Fruit fly (Drosophila melanogaster) whole organism, prepupa: ENCODE data around the gene stwl.
A peak's percentile ranks its signal among the peaks of the same experiment; 100 is the strongest.

Experiments used
- Blimp-1 ChIP-seq: fragments of 200-800 bp; sonication (Bioruptor generic); optimal IDR thresholded peaks from 3 replicates; lab custom pipeline; 2017; ENCODE audit warnings: missing biosample characterization, missing genetic modification characterization, mild to moderate bottlenecking, moderate library complexity, missing genetic modification reagents
- CG10631 ChIP-seq: fragments of 200-800 bp; sonication (Bioruptor generic); optimal IDR thresholded peaks from 2 replicates; lab custom pipeline; 2016; ENCODE audit warnings: missing biosample characterization, missing genetic modification characterization
- CG11762 ChIP-seq: fragments of 200-800 bp; sonication (Bioruptor generic); optimal IDR thresholded peaks from 3 replicates; lab custom pipeline; 2016; ENCODE audit warnings: missing biosample characterization, missing genetic modification characterization; ENCODE audit not compliant: insufficient read depth
- CG15336 ChIP-seq: fragments of 200-800 bp; sonication (Bioruptor generic); IDR thresholded peaks from 2 replicates; pipeline ENCODE4 v1.3.6; 2022; ENCODE audit warnings: missing biosample characterization, missing genetic modification characterization
- CG1621 ChIP-seq: fragments of 200-800 bp; sonication (Bioruptor generic); optimal IDR thresholded peaks from 3 replicates; lab custom pipeline; 2018; ENCODE audit warnings: missing biosample characterization, mild to moderate bottlenecking, missing genetic modification characterization
- CG3032 ChIP-seq: fragments of 200-800 bp; optimal IDR thresholded peaks from 2 replicates; lab custom pipeline; 2019; ENCODE audit warnings: missing biosample characterization, mild to moderate bottlenecking, missing genetic modification characterization, moderate library complexity
- CG31627 ChIP-seq: fragments of 200-800 bp; sonication (Bioruptor generic); optimal IDR thresholded peaks from 3 replicates; lab custom pipeline; 2016; ENCODE audit warnings: missing biosample characterization, missing genetic modification characterization
- CG32006 ChIP-seq: fragments of 200-800 bp; sonication (Bioruptor generic); optimal IDR thresholded peaks from 3 replicates; lab custom pipeline; 2017; ENCODE audit warnings: missing biosample characterization, mild to moderate bottlenecking, missing genetic modification characterization
- CG34406 ChIP-seq: fragments of 200-800 bp; sonication (Bioruptor generic); optimal IDR thresholded peaks from 3 replicates; lab custom pipeline; 2016; ENCODE audit warnings: missing biosample characterization, missing genetic modification characterization
- CG3919 ChIP-seq: fragments of 200-800 bp; sonication (Bioruptor generic); optimal IDR thresholded peaks from 3 replicates; lab custom pipeline; 2016; ENCODE audit warnings: missing biosample characterization, missing genetic modification characterization
- CG4318 ChIP-seq: fragments of 200-800 bp; sonication (Bioruptor generic); optimal IDR thresholded peaks from 3 replicates; lab custom pipeline; 2017; ENCODE audit warnings: missing biosample characterization, mild to moderate bottlenecking, missing genetic modification characterization
- CG6163 ChIP-seq: fragments of 200-800 bp; sonication (Bioruptor generic); IDR thresholded peaks from 3 replicates; pipeline ENCODE4 v1.3.6; 2022; ENCODE audit warnings: missing biosample characterization, missing genetic modification characterization
- CG6808 ChIP-seq: fragments of 200-800 bp; sonication (Bioruptor generic); optimal IDR thresholded peaks from 3 replicates; lab custom pipeline; 2017; ENCODE audit warnings: missing biosample characterization, missing genetic modification characterization, mild to moderate bottlenecking, moderate library complexity, missing genetic modification reagents
- CG6854 ChIP-seq: fragments of 200-800 bp; sonication (Bioruptor generic); optimal IDR thresholded peaks from 2 replicates; lab custom pipeline; 2017; ENCODE audit warnings: missing biosample characterization, mild to moderate bottlenecking, missing genetic modification characterization
- CG7368 ChIP-seq: fragments of 200-800 bp; sonication (Bioruptor generic); optimal IDR thresholded peaks from 3 replicates; lab custom pipeline; 2016; ENCODE audit warnings: missing biosample characterization, missing genetic modification characterization
- CG8119 ChIP-seq: fragments of 200-800 bp; sonication (Bioruptor generic); IDR thresholded peaks from 3 replicates; pipeline ENCODE4 v1.3.6; 2022; ENCODE audit warnings: missing biosample characterization, missing genetic modification characterization
- CG8319 ChIP-seq: fragments of 200-800 bp; sonication (Bioruptor generic); optimal IDR thresholded peaks from 3 replicates; lab custom pipeline; 2016; ENCODE audit warnings: missing biosample characterization, missing genetic modification characterization
- CG8632 ChIP-seq: fragments of 200-800 bp; sonication (Bioruptor generic); optimal IDR thresholded peaks from 3 replicates; lab custom pipeline; 2016; ENCODE audit warnings: missing biosample characterization, missing genetic modification characterization
- Eip78C ChIP-seq: fragments of 200-800 bp; sonication (Bioruptor generic); peaks from one replicate; lab custom pipeline; 2016; ENCODE audit warnings: missing biosample characterization, missing genetic modification characterization
- Eip93F ChIP-seq: fragments of 200-800 bp; sonication (Bioruptor generic); optimal IDR thresholded peaks from 2 replicates; lab custom pipeline; 2016; ENCODE audit warnings: missing biosample characterization, mild to moderate bottlenecking, missing genetic modification characterization
- Ets21C ChIP-seq: fragments of 200-800 bp; sonication (Bioruptor generic); optimal IDR thresholded peaks from 3 replicates; lab custom pipeline; 2016; ENCODE audit warnings: missing biosample characterization, missing genetic modification characterization
- Gug ChIP-seq: fragments of 200-800 bp; sonication (Bioruptor generic); IDR thresholded peaks from 2 replicates; pipeline ENCODE4 v1.3.6; 2022; ENCODE audit warnings: missing biosample characterization, missing genetic modification characterization
- Hr38 ChIP-seq: sonication (Bioruptor generic); optimal IDR thresholded peaks from 2 replicates; lab custom pipeline; 2016; ENCODE audit warnings: missing biosample characterization, missing genetic modification characterization
- Hr4 ChIP-seq: fragments of 200-800 bp; sonication (Bioruptor generic); optimal IDR thresholded peaks from 3 replicates; lab custom pipeline; 2016; ENCODE audit warnings: missing biosample characterization, missing genetic modification characterization
- Met ChIP-seq: fragments of 200-800 bp; sonication (Bioruptor generic); optimal IDR thresholded peaks from 3 replicates; lab custom pipeline; 2016; ENCODE audit warnings: missing biosample characterization, missing genetic modification characterization
- OdsH ChIP-seq: fragments of 200-800 bp; sonication (Bioruptor generic); optimal IDR thresholded peaks from 3 replicates; lab custom pipeline; 2016; ENCODE audit warnings: missing biosample characterization, missing genetic modification characterization
- Smox ChIP-seq: fragments of 200-800 bp; sonication (Bioruptor generic); optimal IDR thresholded peaks from 3 replicates; lab custom pipeline; 2016; ENCODE audit warnings: missing biosample characterization, missing genetic modification characterization
- Sox14 ChIP-seq: fragments of 200-800 bp; sonication (Bioruptor generic); optimal IDR thresholded peaks from 3 replicates; lab custom pipeline; 2016; ENCODE audit warnings: missing biosample characterization, missing genetic modification characterization
- Sox15 ChIP-seq: fragments of 200-800 bp; sonication (Bioruptor generic); optimal IDR thresholded peaks from 3 replicates; lab custom pipeline; 2016; ENCODE audit warnings: missing biosample characterization, missing genetic modification characterization
- achi ChIP-seq: fragments of 200-800 bp; sonication (Bioruptor generic); optimal IDR thresholded peaks from 3 replicates; lab custom pipeline; 2016; ENCODE audit warnings: missing biosample characterization, missing genetic modification characterization
- acj6 ChIP-seq: fragments of 200-800 bp; sonication (Bioruptor generic); optimal IDR thresholded peaks from 3 replicates; lab custom pipeline; 2016; ENCODE audit warnings: missing biosample characterization, missing genetic modification characterization
- dac ChIP-seq: fragments of 200-800 bp; sonication (Bioruptor generic); optimal IDR thresholded peaks from 2 replicates; lab custom pipeline; 2017; ENCODE audit warnings: missing biosample characterization, mild to moderate bottlenecking, missing genetic modification characterization
- dsx ChIP-seq: fragments of 200-800 bp; optimal IDR thresholded peaks from 3 replicates; lab custom pipeline; 2019; ENCODE audit warnings: missing biosample characterization, mild to moderate bottlenecking, missing genetic modification characterization, moderate library complexity; ENCODE audit not compliant: poor library complexity, severe bottlenecking
- fkh ChIP-seq: fragments of 200-800 bp; sonication (Bioruptor generic); optimal IDR thresholded peaks from 3 replicates; lab custom pipeline; 2017; ENCODE audit warnings: missing biosample characterization, mild to moderate bottlenecking, missing genetic modification characterization, moderate library complexity
- net ChIP-seq: fragments of 200-800 bp; sonication (Bioruptor generic); optimal IDR thresholded peaks from 3 replicates; lab custom pipeline; 2016; ENCODE audit warnings: missing biosample characterization, missing genetic modification characterization
- pdm3 ChIP-seq: fragments of 200-800 bp; sonication (Bioruptor generic); optimal IDR thresholded peaks from 3 replicates; lab custom pipeline; 2016; ENCODE audit warnings: missing biosample characterization, missing genetic modification characterization
- salr ChIP-seq, 2 experiments: fragments of 200-800 bp; sonication (Bioruptor generic); optimal IDR thresholded peaks; 3 replicates each; lab custom pipeline; 2016 to 2018; ENCODE audit warnings: missing biosample characterization in 2 of 2, missing genetic modification characterization in 2 of 2, mild to moderate bottlenecking in 1 of 2
- ss ChIP-seq, 2 experiments: fragments of 200-800 bp; sonication (Bioruptor generic); optimal IDR thresholded peaks; 2 replicates in 1 of 2; 3 replicates in 1 of 2; lab custom pipeline; 2017 to 2018; ENCODE audit warnings: mild to moderate bottlenecking in 2 of 2, missing biosample characterization in 2 of 2, missing genetic modification characterization in 2 of 2, moderate library complexity in 1 of 2
- svp ChIP-seq: fragments of 200-800 bp; sonication (Bioruptor generic); peaks from one replicate; lab custom pipeline; 2016; ENCODE audit warnings: missing biosample characterization, missing genetic modification characterization
- topi ChIP-seq: fragments of 200-800 bp; sonication (Bioruptor generic); optimal IDR thresholded peaks from 3 replicates; lab custom pipeline; 2016; ENCODE audit warnings: missing biosample characterization, missing genetic modification characterization
- vri ChIP-seq: fragments of 200-800 bp; sonication (Bioruptor generic); optimal IDR thresholded peaks from 3 replicates; lab custom pipeline; 2016; ENCODE audit warnings: missing biosample characterization, mild to moderate bottlenecking, missing genetic modification characterization

stwl gene

DNA sequence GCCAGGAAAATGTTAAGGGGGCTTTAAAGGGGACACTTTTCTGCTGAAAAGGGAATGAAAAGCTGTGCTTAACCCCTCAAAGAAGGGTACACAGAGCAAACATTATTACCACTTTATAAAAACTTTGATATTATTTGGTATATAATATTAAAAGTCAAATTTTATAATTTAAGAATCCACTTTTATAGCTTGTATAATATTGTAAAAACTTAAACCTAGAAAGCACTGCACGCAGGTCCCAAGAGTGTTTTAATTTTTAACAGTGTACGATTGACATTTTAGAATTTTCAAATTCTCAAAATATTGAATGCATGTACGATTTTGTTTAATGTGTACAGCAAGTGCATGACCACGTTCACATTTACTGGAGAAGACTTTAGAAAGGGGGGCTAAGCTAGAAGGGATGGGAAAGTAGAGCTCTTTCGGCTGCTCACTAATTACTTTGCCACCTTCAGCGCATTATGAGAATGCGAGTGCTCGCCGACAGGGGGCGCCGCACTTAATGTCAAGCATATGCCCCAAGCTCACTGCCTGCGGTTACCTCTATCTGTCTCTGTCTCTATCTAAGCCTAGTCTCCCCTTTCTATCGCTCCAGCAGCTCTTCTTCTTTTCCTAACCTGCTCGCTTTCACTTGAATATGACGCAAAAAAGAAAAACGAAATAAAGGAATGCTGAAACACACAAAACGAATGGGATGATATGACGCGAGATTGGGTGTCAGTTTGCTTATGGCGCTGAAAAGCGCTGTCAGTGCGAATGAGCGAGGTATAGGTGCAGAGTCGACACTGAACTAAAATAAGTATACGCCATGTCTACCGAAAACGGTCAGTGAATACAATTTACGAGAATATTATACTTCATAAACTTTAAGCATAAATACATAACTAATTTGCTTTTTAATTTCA lies 49.7 kb downstream of the stwl start (continued):
- no peak for TF ChIP-seq Hr4 (GFP tag; lab: Kevin White, UChicago)
- peak; percentile 47; the same call in 1 of the 2 replicates for TF ChIP-seq CG15336 (GFP tag; lab: Robert Waterston, UW)
- TF ChIP-seq CG7368, result no peak
- TF ChIP-seq OdsH, result no peak
- TF ChIP-seq vri (GFP tag; lab: Kevin White, UChicago), result no peak
- no peak for TF ChIP-seq Sox14
- no peak for TF ChIP-seq acj6 (GFP tag; lab: Kevin White, UChicago)
- TF ChIP-seq pdm3, result no peak
- peak; percentile 66; the same call in 2 of the 3 replicates for TF ChIP-seq CG6163 (GFP tag; lab: Robert Waterston, UW)
- TF ChIP-seq CG3919 (GFP tag; lab: Kevin White, UChicago), result peak; percentile 33
- TF ChIP-seq Sox15 (GFP tag; lab: Kevin White, UChicago), result no peak
- TF ChIP-seq CG31627, result no peak
- TF ChIP-seq ss (GFP tag; optimal IDR thresholded peaks at IDR 0.05; lab: Kevin White, UChicago), result no peak
- no peak for TF ChIP-seq Smox
- peak; percentile 7 for TF ChIP-seq CG8319 (GFP tag; lab: Kevin White, UChicago)
- no peak for TF ChIP-seq dac (GFP tag; lab: Kevin White, UChicago)
- TF ChIP-seq CG32006 (GFP tag; lab: Kevin White, UChicago), result peak; percentile 20
- no peak for TF ChIP-seq dsx (GFP tag; lab: Kevin White, UChicago)
- no peak for TF ChIP-seq Hr38 (GFP tag; lab: Kevin White, UChicago)
- TF ChIP-seq CG6808, result no peak
- TF ChIP-seq CG8119 (GFP tag; lab: Robert Waterston, UW), result 0 out of 3 replicates have a peak, but pooled peaks have one; percentile 12
- TF ChIP-seq Eip78C (GFP tag; lab: Kevin White, UChicago), result peak; percentile 66
- TF ChIP-seq Eip93F (GFP tag; lab: Kevin White, UChicago), result no peak
- no peak for TF ChIP-seq fkh
- TF ChIP-seq CG10631, result peak; percentile 21
- peak; percentile 5 for TF ChIP-seq svp
- no peak for TF ChIP-seq net (GFP tag; lab: Kevin White, UChicago)
- TF ChIP-seq topi (GFP tag; lab: Kevin White, UChicago), result no peak
- peak; percentile 40 for TF ChIP-seq CG3032 (tag; lab: Kevin White, UChicago)
- TF ChIP-seq CG1621, result no peak
- TF ChIP-seq CG34406 (GFP tag; lab: Kevin White, UChicago), result no peak
- TF ChIP-seq CG6854 (GFP tag; lab: Kevin White, UChicago), result no peak
- TF ChIP-seq CG11762 (GFP tag; lab: Kevin White, UChicago), result no peak
- no peak for TF ChIP-seq Gug
- TF ChIP-seq CG8632 (GFP tag; lab: Kevin White, UChicago), result no peak
- TF ChIP-seq achi (GFP tag; lab: Kevin White, UChicago), result peak; percentile 9
- peak; percentile 3 for TF ChIP-seq CG4318 (GFP tag; lab: Kevin White, UChicago)
- TF ChIP-seq salr (GFP tag; optimal IDR thresholded peaks at IDR 0.05; lab: Kevin White, UChicago), result no peak
- TF ChIP-seq Blimp-1 (GFP tag; lab: Kevin White, UChicago), result no peak
- TF ChIP-seq, all 60 proteins: peak for 18

DNA sequence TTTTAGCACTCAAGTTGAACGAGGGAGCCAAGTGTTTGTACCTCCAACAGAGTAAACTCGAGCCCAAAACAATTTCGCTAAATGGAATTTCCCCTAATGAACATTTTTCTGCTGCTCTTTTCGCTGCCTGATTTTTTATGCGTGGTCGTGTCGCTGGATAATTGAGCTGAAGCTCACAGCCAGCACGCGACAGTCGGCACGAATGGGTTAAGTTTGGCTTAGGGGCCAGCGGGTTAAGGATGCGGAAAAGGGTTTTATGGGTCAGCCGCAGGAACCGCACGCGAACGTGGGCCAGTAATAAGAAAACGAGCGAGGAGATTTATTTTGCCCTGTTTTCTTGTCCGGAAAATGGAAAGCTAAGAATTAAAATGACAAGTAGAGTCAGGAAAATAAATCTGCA lies 50.8 kb downstream of the stwl start:
- TF ChIP-seq ss (GFP tag; optimal IDR thresholded peaks at IDR 0.05; lab: Kevin White, UChicago), result peak; percentile 21 to 91
- no peak for TF ChIP-seq Ets21C (GFP tag; lab: Kevin White, UChicago)
- no peak for TF ChIP-seq Met (GFP tag; lab: Kevin White, UChicago)
